Worm (Caenorhabditis elegans) whole organism, late embryonic: ENCODE measurements around the gene F58B4.3.

Experiments used
- C08G9.2 ChIP-seq: sonication (generic microtip); optimal IDR thresholded peaks from 2 replicates; lab custom pipeline; 2016; ENCODE audit warnings: mild to moderate bottlenecking, missing genetic modification characterization, moderate library complexity, missing compliant biosample characterization
- F13H6.1 ChIP-seq: sonication (generic microtip); optimal IDR thresholded peaks from 2 replicates; lab custom pipeline; 2016; ENCODE audit warnings: missing genetic modification characterization, missing compliant biosample characterization
- K02D7.2 ChIP-seq: sonication (generic microtip); optimal IDR thresholded peaks from 2 replicates; lab custom pipeline; 2017; ENCODE audit warnings: mild to moderate bottlenecking, missing genetic modification characterization, missing compliant biosample characterization
- T23F11.4 ChIP-seq: fragments of 200-800 bp; sonication (Bioruptor generic); optimal IDR thresholded peaks from 2 replicates; lab custom pipeline; 2018; ENCODE audit warnings: mild to moderate bottlenecking, missing genetic modification characterization, missing compliant biosample characterization
- Y22D7AL.16 ChIP-seq: sonication (generic microtip); optimal IDR thresholded peaks from 2 replicates; lab custom pipeline; 2016; ENCODE audit warnings: missing genetic modification characterization, missing compliant biosample characterization
- ceh-14 ChIP-seq: sonication (generic microtip); optimal IDR thresholded peaks from 2 replicates; lab custom pipeline; 2016; ENCODE audit warnings: missing genotype, missing genetic modification characterization, missing compliant biosample characterization
- ceh-18 ChIP-seq: sonication (generic microtip); optimal IDR thresholded peaks from 2 replicates; lab custom pipeline; 2016; ENCODE audit warnings: missing genetic modification characterization, missing compliant biosample characterization
- ceh-24 ChIP-seq: sonication (generic microtip); optimal IDR thresholded peaks from 2 replicates; lab custom pipeline; 2016; ENCODE audit warnings: mild to moderate bottlenecking, missing genetic modification characterization, missing compliant biosample characterization
- ceh-31 ChIP-seq: sonication (generic microtip); optimal IDR thresholded peaks from 2 replicates; lab custom pipeline; 2016; ENCODE audit warnings: missing genetic modification characterization, missing compliant biosample characterization
- ceh-34 ChIP-seq: sonication (generic microtip); optimal IDR thresholded peaks from 2 replicates; lab custom pipeline; 2016; ENCODE audit warnings: mild to moderate bottlenecking, missing genetic modification characterization, missing compliant biosample characterization
- ceh-45 ChIP-seq: fragments of 200-800 bp; sonication (Bioruptor generic); IDR thresholded peaks from 2 replicates; pipeline ENCODE4 v1.3.6; 2022; ENCODE audit warnings: missing genetic modification reagents, missing genetic modification characterization, missing compliant biosample characterization
- ceh-48 ChIP-seq: sonication (generic microtip); optimal IDR thresholded peaks from 2 replicates; lab custom pipeline; 2016; ENCODE audit warnings: missing genetic modification characterization, inconsistent platforms, missing compliant biosample characterization
- ceh-6 ChIP-seq: fragments of 200-800 bp; sonication (Bioruptor generic); optimal IDR thresholded peaks from 2 replicates; lab custom pipeline; 2018; ENCODE audit warnings: mild to moderate bottlenecking, missing genetic modification characterization, missing compliant biosample characterization
- che-1 ChIP-seq: sonication (generic microtip); optimal IDR thresholded peaks from 2 replicates; lab custom pipeline; 2016; ENCODE audit warnings: mild to moderate bottlenecking, missing genetic modification characterization, missing compliant biosample characterization
- dmd-4 ChIP-seq: sonication (generic microtip); optimal IDR thresholded peaks from 2 replicates; lab custom pipeline; 2016; ENCODE audit warnings: borderline replicate concordance, missing genetic modification characterization, missing compliant biosample characterization
- dve-1 ChIP-seq: sonication (generic microtip); optimal IDR thresholded peaks from 2 replicates; lab custom pipeline; 2017; ENCODE audit warnings: antibody characterized with exemption, mild to moderate bottlenecking, missing genetic modification characterization, missing compliant biosample characterization
- elt-2 ChIP-seq: sonication (generic microtip); optimal IDR thresholded peaks from 2 replicates; lab custom pipeline; 2016; ENCODE audit warnings: missing genetic modification reagents, missing genetic modification characterization, missing compliant biosample characterization
- elt-4 ChIP-seq: sonication (generic microtip); optimal IDR thresholded peaks from 2 replicates; lab custom pipeline; 2016; ENCODE audit warnings: missing genetic modification characterization, missing compliant biosample characterization
- ets-4 ChIP-seq: sonication (generic microtip); optimal IDR thresholded peaks from 2 replicates; lab custom pipeline; 2016; ENCODE audit warnings: missing genetic modification characterization, missing compliant biosample characterization
- fkh-10 ChIP-seq: fragments of 150-350 bp; optimal IDR thresholded peaks from 2 replicates; lab custom pipeline; 2014; ENCODE audit warnings: missing biosample characterization, missing genetic modification reagents, missing genetic modification characterization
- gmeb-2 ChIP-seq: sonication (generic microtip); optimal IDR thresholded peaks from 2 replicates; lab custom pipeline; 2016; ENCODE audit warnings: missing genetic modification characterization, inconsistent platforms, missing compliant biosample characterization
- hlh-13 ChIP-seq: fragments of 200-800 bp; sonication (Bioruptor generic); optimal IDR thresholded peaks from 2 replicates; lab custom pipeline; 2018; ENCODE audit warnings: mild to moderate bottlenecking, missing genetic modification characterization, missing compliant biosample characterization
- hlh-30 ChIP-seq: sonication (generic microtip); optimal IDR thresholded peaks from 2 replicates; lab custom pipeline; 2017; ENCODE audit warnings: antibody characterized with exemption, missing genetic modification characterization, missing compliant biosample characterization; ENCODE audit not compliant: insufficient read depth
- lin-11 ChIP-seq: fragments of 200-800 bp; sonication (Bioruptor generic); optimal IDR thresholded peaks from 2 replicates; lab custom pipeline; 2018; ENCODE audit warnings: mild to moderate bottlenecking, missing genetic modification characterization, missing compliant biosample characterization
- odd-2 ChIP-seq: sonication (generic microtip); optimal IDR thresholded peaks from 2 replicates; lab custom pipeline; 2017; ENCODE audit warnings: antibody characterized with exemption, mild to moderate bottlenecking, missing genetic modification characterization, missing compliant biosample characterization
- pag-3 ChIP-seq: sonication (generic microtip); optimal IDR thresholded peaks from 2 replicates; lab custom pipeline; 2016; ENCODE audit warnings: missing compliant biosample characterization, missing genetic modification characterization, borderline replicate concordance
- pat-9 ChIP-seq: fragments of 200-800 bp; sonication (Bioruptor generic); optimal IDR thresholded peaks from 2 replicates; lab custom pipeline; 2018; ENCODE audit warnings: mild to moderate bottlenecking, missing genetic modification characterization, moderate library complexity, missing compliant biosample characterization
- pros-1 ChIP-seq: fragments of 150-350 bp; optimal IDR thresholded peaks from 2 replicates; lab custom pipeline; 2014; ENCODE audit warnings: missing biosample characterization, missing genetic modification reagents, missing genetic modification characterization
- sox-2 ChIP-seq: fragments of 200-800 bp; sonication (Bioruptor generic); IDR thresholded peaks from 2 replicates; pipeline ENCODE4 v1.3.6; 2022; ENCODE audit warnings: missing genetic modification reagents, missing genetic modification characterization, missing compliant biosample characterization
- sox-4 ChIP-seq: sonication (generic microtip); optimal IDR thresholded peaks from 2 replicates; lab custom pipeline; 2017; ENCODE audit warnings: mild to moderate bottlenecking, missing genetic modification characterization, inconsistent platforms, missing compliant biosample characterization
- syd-9 ChIP-seq: sonication (generic microtip); optimal IDR thresholded peaks from 2 replicates; lab custom pipeline; 2016; ENCODE audit warnings: mild to moderate bottlenecking, missing genetic modification characterization, moderate library complexity, missing compliant biosample characterization
- unc-3 ChIP-seq, 2 experiments: fragments of 200-800 bp in 1 of 2; sonication (Bioruptor generic) in 1 of 2; sonication (generic microtip) in 1 of 2; conservative IDR thresholded peaks in 1 of 2; optimal IDR thresholded peaks in 1 of 2; 2 replicates each; pipeline versions ENCODE4 v1.3.6 to Lab custom; 2016 to 2022; ENCODE audit warnings: missing compliant biosample characterization in 2 of 2, missing genetic modification characterization in 2 of 2, missing genetic modification reagents in 1 of 2
- unc-42 ChIP-seq: sonication (generic microtip); optimal IDR thresholded peaks from 2 replicates; lab custom pipeline; 2016; ENCODE audit warnings: missing genotype, missing genetic modification characterization, missing compliant biosample characterization
- unc-86 ChIP-seq: sonication (generic microtip); optimal IDR thresholded peaks from 2 replicates; lab custom pipeline; 2016; ENCODE audit warnings: missing genetic modification characterization, missing compliant biosample characterization
- zip-5 ChIP-seq: sonication (generic microtip); optimal IDR thresholded peaks from 2 replicates; lab custom pipeline; 2016; ENCODE audit warnings: missing genetic modification characterization, missing compliant biosample characterization

F58B4.3 gene

DNA sequence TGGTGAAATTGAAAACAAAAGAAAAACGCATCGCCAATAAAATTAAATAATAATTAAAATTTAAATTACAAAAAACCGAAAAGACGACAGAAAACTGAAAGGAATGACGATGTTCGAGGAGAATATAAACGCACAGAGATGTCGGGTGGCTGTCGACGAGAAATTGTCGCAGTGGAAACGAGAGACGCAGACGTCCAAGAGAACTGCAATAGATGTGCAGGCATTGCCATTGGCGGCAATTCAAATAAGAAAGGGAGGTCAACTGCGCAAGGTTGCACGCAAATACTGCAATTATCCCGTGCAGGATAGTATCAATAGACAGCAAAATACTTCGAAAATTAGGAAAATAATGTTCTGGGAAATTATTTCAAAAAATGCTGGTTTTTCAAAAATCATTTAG is 32.4 kb upstream of the F58B4.3 start (continued):
- peak; percentile 21 for TF ChIP-seq K02D7.2
- TF ChIP-seq pat-9 (tag; lab: Kevin White, UChicago), result peak; percentile 57
- peak; percentile 88 for TF ChIP-seq ceh-18 (tag; lab: Kevin White, UChicago)
- peak; percentile 95 for TF ChIP-seq dve-1 (tag; lab: Kevin White, UChicago)
- TF ChIP-seq gmeb-2 (tag; lab: Kevin White, UChicago), result peak; percentile 75
- 0 out of 2 replicates have a peak, but pooled peaks have one; percentile 36 for TF ChIP-seq unc-3 (GFP tag; conservative IDR thresholded peaks at IDR 0.05; lab: Robert Waterston, UW)
- TF ChIP-seq unc-3 (tag; optimal IDR thresholded peaks at IDR 0.05; lab: Kevin White, UChicago), result no peak
- TF ChIP-seq dmd-4 (tag; lab: Kevin White, UChicago), result peak; percentile 23
- peak; percentile 36 for TF ChIP-seq lin-11 (tag; lab: Kevin White, UChicago)
- peak; percentile 89 for TF ChIP-seq ceh-34 (tag; lab: Kevin White, UChicago)
- peak; percentile 21 for TF ChIP-seq T23F11.4 (GFP tag; lab: Kevin White, UChicago)
- TF ChIP-seq F13H6.1 (tag; lab: Kevin White, UChicago), result peak; percentile 66
- peak; percentile 85 for TF ChIP-seq unc-42 (tag; lab: Kevin White, UChicago)
- TF ChIP-seq che-1 (tag; lab: Kevin White, UChicago), result peak; percentile 66
- peak; percentile 77 for TF ChIP-seq ceh-14 (tag; lab: Kevin White, UChicago)
- TF ChIP-seq ceh-24 (tag; lab: Kevin White, UChicago), result no peak
- TF ChIP-seq ceh-48 (tag; lab: Kevin White, UChicago), result peak; percentile 49
- peak; percentile 82 for TF ChIP-seq elt-2 (tag; lab: Kevin White, UChicago)
- peak; percentile 80 for TF ChIP-seq ets-4 (tag; lab: Kevin White, UChicago)

DNA sequence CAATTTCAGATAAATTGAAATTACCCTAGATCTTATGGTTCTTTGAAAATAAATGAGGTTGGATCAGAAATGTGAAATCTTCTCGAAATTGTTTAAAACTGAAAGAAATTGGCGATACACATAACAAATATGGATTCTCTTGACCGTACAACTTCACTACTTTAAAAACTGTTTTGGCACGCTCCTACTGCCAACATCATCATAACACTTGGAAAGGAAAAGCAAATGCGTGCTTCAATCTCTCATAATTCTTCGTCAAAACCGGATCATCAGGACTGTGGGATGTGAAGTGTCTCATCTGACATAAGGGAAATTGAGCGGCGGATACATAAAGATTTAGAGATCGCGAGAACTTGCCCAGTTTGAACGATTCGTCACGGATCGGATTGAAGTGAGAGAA is 31.5 kb upstream of the F58B4.3 start, which contains the start of gene F32D8.7:
Gene F32D8.7 (plus strand): TSS at position 329 of the 400 bp plus-strand sequence.
- TF ChIP-seq ceh-6 (GFP tag; lab: Kevin White, UChicago) (no peak), sox-4 (tag; lab: Kevin White, UChicago) (no peak), unc-3 (GFP tag; conservative IDR thresholded peaks at IDR 0.05; lab: Robert Waterston, UW) (no peak), unc-3 (tag; optimal IDR thresholded peaks at IDR 0.05; lab: Kevin White, UChicago) (no peak), T23F11.4 (GFP tag; lab: Kevin White, UChicago) (no peak), dve-1 (tag; lab: Kevin White, UChicago) (no peak), ceh-45 (no peak), unc-86 (no peak), ets-4 (tag; lab: Kevin White, UChicago) (no peak), sox-2 (GFP tag; lab: Robert Waterston, UW) (no peak), pag-3 (no peak), Y22D7AL.16 (tag; lab: Kevin White, UChicago) (no peak), fkh-10 (GFP tag; lab: Kevin White, UChicago) (no peak), elt-4 (tag; lab: Kevin White, UChicago) (no peak)

ce11 chrV:10898629-10899028 is 31.0 kb upstream of the F58B4.3 start:
- TF ChIP-seq pros-1 (tag; lab: Kevin White, UChicago) (no peak), zip-5 (tag; lab: Kevin White, UChicago) (no peak), F13H6.1 (tag; lab: Kevin White, UChicago) (no peak), C08G9.2 (tag; lab: Kevin White, UChicago) (no peak), unc-42 (tag; lab: Kevin White, UChicago) (no peak), lin-11 (tag; lab: Kevin White, UChicago) (no peak), ets-4 (tag; lab: Kevin White, UChicago) (no peak), K02D7.2 (no peak), hlh-30 (no peak), hlh-13 (GFP tag; lab: Kevin White, UChicago) (no peak), dmd-4 (tag; lab: Kevin White, UChicago) (no peak), syd-9 (tag; lab: Kevin White, UChicago) (no peak), odd-2 (tag; lab: Kevin White, UChicago) (no peak), che-1 (tag; lab: Kevin White, UChicago) (no peak), ceh-31 (tag; lab: Kevin White, UChicago) (no peak), dve-1 (tag; lab: Kevin White, UChicago) (no peak), ceh-14 (tag; lab: Kevin White, UChicago) (no peak), sox-2 (GFP tag; lab: Robert Waterston, UW) (no peak), unc-3 (GFP tag; conservative IDR thresholded peaks at IDR 0.05; lab: Robert Waterston, UW) (no peak), unc-3 (tag; optimal IDR thresholded peaks at IDR 0.05; lab: Kevin White, UChicago) (no peak), Y22D7AL.16 (tag; lab: Kevin White, UChicago) (no peak)
- TF ChIP-seq, all 69 proteins: peak for 0
